Worm (Caenorhabditis elegans): ENCODE data around the gene B0491.6.

The B0491.6 gene

DNA sequence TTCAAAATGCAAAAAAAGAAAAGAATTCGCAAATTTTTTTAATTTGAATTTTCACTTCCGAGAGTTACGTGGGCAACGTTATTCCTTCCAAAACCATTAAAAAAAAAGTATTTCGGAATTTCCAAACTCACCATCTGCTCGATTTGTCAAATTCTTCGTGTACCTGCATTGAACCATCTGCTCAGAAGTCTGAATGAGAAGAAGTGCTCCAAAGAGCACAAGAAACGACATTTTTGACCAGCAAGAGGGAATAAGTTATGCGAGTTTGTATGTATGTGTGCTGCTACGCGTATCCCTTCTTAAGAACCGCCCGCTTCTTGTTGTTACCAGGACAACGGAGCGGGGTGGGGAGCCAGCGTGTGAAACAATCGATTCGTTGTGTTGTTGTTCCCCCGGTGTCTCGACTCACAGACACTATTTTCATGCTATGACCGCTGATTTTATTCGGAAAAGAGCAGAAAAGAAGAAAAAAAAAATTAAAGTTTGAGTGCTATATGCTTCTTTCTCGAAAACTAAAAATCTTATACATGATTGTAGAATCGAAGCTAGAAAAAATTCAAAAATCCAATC, 4.8 kb downstream of the B0491.6 start, which contains the start of gene lgc-20:
Gene lgc-20, minus strand, starts transcription at position 311 of the 570 bp plus-strand sequence.
- TF ChIP-seq madf-3 (GFP tag; IDR thresholded peaks at IDR 0.05) (0 out of 2 replicates have a peak, but pooled peaks have one; percentile 18), lin-26 (GFP tag; IDR thresholded peaks at IDR 0.05) (peak; percentile 59; the same call in 1 of the 2 replicates), hsf-1 (GFP tag; IDR thresholded peaks at IDR 0.05) (peak; percentile 58; the same call in 1 of the 2 replicates), ztf-28 (GFP tag; IDR thresholded peaks at IDR 0.05) (no peak), ceh-91 (GFP tag; IDR thresholded peaks at IDR 0.05) (0 out of 2 replicates have a peak, but pooled peaks have one; percentile 4), D2030.7 (GFP tag; IDR thresholded peaks at IDR 0.05) (no peak)

DNA sequence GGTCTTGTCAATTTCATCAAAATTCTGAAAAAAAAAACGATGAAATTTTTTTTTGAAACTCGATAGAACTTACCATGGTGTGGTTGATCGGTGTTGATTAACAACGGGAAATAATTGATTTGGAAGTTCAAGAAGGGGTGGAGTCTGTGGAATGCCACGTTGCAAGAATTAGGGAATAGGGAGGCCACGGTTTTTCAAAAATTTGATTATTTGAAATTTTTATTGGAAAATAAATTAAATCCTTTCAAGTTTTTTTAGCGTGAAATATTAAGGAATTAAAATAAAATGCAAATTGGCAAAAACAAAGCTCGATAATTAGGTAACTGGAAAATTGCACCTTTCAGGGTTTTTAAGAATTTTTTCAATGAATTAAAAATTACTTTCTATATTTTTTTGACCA, 8.6 kb downstream of the B0491.6 start, which contains the start of gene rmd-3:
Gene rmd-3, minus strand, starts transcription at position 101 of the 400 bp plus-strand sequence.
- no peak for TF ChIP-seq Y95B8A.8 (GFP tag; IDR thresholded peaks at IDR 0.05)
- TF ChIP-seq K12H6.12 (tag; optimal IDR thresholded peaks at IDR 0.05): no peak
- no peak for TF ChIP-seq let-607 (tag; optimal IDR thresholded peaks at IDR 0.05)
- TF ChIP-seq T07F8.4 (tag; optimal IDR thresholded peaks at IDR 0.05): no peak
- no peak for TF ChIP-seq zfh-2 (GFP tag; conservative IDR thresholded peaks at IDR 0.05)
- TF ChIP-seq tbx-9 (tag; optimal IDR thresholded peaks at IDR 0.05; ENCODE audit: borderline replicate concordance): no peak
- TF ChIP-seq cebp-2 (GFP tag; IDR thresholded peaks at IDR 0.05): no peak
- no peak for TF ChIP-seq F33H1.4 (GFP tag; IDR thresholded peaks at IDR 0.05)
- TF ChIP-seq B0261.1 (tag; optimal IDR thresholded peaks at IDR 0.05): no peak
- no peak for TF ChIP-seq C06A6.2 (GFP tag; conservative IDR thresholded peaks at IDR 0.05)
- no peak for TF ChIP-seq hmg-1.2 (GFP tag; IDR thresholded peaks at IDR 0.05)
- no peak for TF ChIP-seq efl-1 (GFP tag; optimal IDR thresholded peaks at IDR 0.05)
- no peak for TF ChIP-seq B0035.1 (tag; optimal IDR thresholded peaks at IDR 0.05)
- TF ChIP-seq hlh-12 (tag; optimal IDR thresholded peaks at IDR 0.05): no peak
- TF ChIP-seq madf-6 (GFP tag; IDR thresholded peaks at IDR 0.05): no peak

DNA sequence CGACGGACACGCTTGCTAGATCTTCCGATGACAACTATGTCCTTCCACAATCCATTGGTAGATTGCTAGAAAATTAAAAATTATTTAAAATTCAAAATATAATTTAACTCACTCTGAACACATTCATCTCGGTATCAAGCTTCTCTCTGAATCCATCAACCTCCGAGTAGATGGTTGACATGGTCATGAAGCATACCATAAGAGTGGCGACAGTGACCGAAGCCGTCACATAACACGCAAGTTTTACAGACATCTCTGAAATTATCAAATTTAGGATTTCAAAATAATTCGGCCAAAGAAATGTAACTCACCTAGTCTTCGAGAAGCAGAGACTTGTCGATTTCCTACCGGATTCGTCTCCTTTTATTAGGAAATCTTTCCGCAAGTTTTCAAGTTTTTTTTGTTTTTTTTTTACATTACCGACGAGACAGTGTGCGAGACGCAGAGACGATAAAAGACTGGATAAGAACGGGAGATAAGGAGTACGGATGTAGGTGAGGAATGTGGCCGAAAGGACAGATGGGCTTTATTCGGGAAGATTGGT, 10.6 kb downstream of the B0491.6 start, which contains the start of gene sqt-1:
Gene sqt-1, minus strand, starts transcription at position 341 of the 544 bp plus-strand sequence.
- TF ChIP-seq madf-8 (GFP tag; conservative IDR thresholded peaks at IDR 0.05) (no peak), chd-7 (tag; optimal IDR thresholded peaks at IDR 0.05) (no peak), egl-44 (GFP tag; IDR thresholded peaks at IDR 0.05) (no peak), ekl-4 (GFP tag; IDR thresholded peaks at IDR 0.05) (no peak), dpff-1 (tag; optimal IDR thresholded peaks at IDR 0.05) (no peak), B0261.1 (tag; optimal IDR thresholded peaks at IDR 0.05) (no peak), cebp-1 (GFP tag; IDR thresholded peaks at IDR 0.05) (no peak), cebp-1 (tag; optimal IDR thresholded peaks at IDR 0.05) (no peak), F23B12.7 (tag; optimal IDR thresholded peaks at IDR 0.05; ENCODE audit: insufficient read depth) (no peak), T07F8.4 (tag; optimal IDR thresholded peaks at IDR 0.05) (no peak), egrh-3 (GFP tag; IDR thresholded peaks at IDR 0.05) (no peak), F55B11.4 (tag; optimal IDR thresholded peaks at IDR 0.05; ENCODE audit: borderline replicate concordance, insufficient read depth) (no peak), ceh-91 (GFP tag; IDR thresholded peaks at IDR 0.05) (no peak), ceh-40 (GFP tag; IDR thresholded peaks at IDR 0.05) (no peak), ceh-100 (GFP tag; IDR thresholded peaks at IDR 0.05) (no peak), B0035.1 (tag; optimal IDR thresholded peaks at IDR 0.05) (no peak), nfya-1 (tag; optimal IDR thresholded peaks at IDR 0.05; ENCODE audit: borderline replicate concordance, insufficient read depth) (no peak), F37B4.10 (GFP tag; IDR thresholded peaks at IDR 0.05) (no peak)

Data from whole organism, young adult.